Worm (Caenorhabditis elegans) whole organism, late embryonic: ENCODE data around the gene F49F1.4.

Experiments used
- ceh-19 ChIP-seq: fragments of 200-800 bp; sonication (Bioruptor generic); optimal IDR thresholded peaks from 2 replicates; lab custom pipeline; 2018; ENCODE audit warnings: mild to moderate bottlenecking, missing genetic modification characterization, missing compliant biosample characterization
- ceh-45 ChIP-seq: fragments of 200-800 bp; sonication (Bioruptor generic); IDR thresholded peaks from 2 replicates; pipeline ENCODE4 v1.3.6; 2022; ENCODE audit warnings: missing genetic modification reagents, missing genetic modification characterization, missing compliant biosample characterization
- dve-1 ChIP-seq: sonication (generic microtip); optimal IDR thresholded peaks from 2 replicates; lab custom pipeline; 2017; ENCODE audit warnings: antibody characterized with exemption, mild to moderate bottlenecking, missing genetic modification characterization, missing compliant biosample characterization
- elt-2 ChIP-seq: sonication (generic microtip); optimal IDR thresholded peaks from 2 replicates; lab custom pipeline; 2016; ENCODE audit warnings: missing genetic modification reagents, missing genetic modification characterization, missing compliant biosample characterization
- hlh-15 ChIP-seq: sonication (generic microtip); optimal IDR thresholded peaks from 2 replicates; lab custom pipeline; 2016; ENCODE audit warnings: missing genetic modification characterization, missing compliant biosample characterization
- nhr-11 ChIP-seq: fragments of 150-350 bp; optimal IDR thresholded peaks from 2 replicates; lab custom pipeline; 2014; ENCODE audit warnings: missing biosample characterization, missing genetic modification characterization
- pha-2 ChIP-seq: sonication (generic microtip); optimal IDR thresholded peaks from 2 replicates; lab custom pipeline; 2017; ENCODE audit warnings: mild to moderate bottlenecking, missing genetic modification characterization, missing compliant biosample characterization
- pha-4 ChIP-seq: fragments of 150-350 bp; optimal IDR thresholded peaks from 2 replicates; lab custom pipeline; 2018; ENCODE audit warnings: missing biosample characterization, missing genetic modification reagents, missing genetic modification characterization
- sox-2 ChIP-seq: fragments of 200-800 bp; sonication (Bioruptor generic); IDR thresholded peaks from 2 replicates; pipeline ENCODE4 v1.3.6; 2022; ENCODE audit warnings: missing genetic modification reagents, missing genetic modification characterization, missing compliant biosample characterization
- zip-5 ChIP-seq: sonication (generic microtip); optimal IDR thresholded peaks from 2 replicates; lab custom pipeline; 2016; ENCODE audit warnings: missing genetic modification characterization, missing compliant biosample characterization

DNA sequence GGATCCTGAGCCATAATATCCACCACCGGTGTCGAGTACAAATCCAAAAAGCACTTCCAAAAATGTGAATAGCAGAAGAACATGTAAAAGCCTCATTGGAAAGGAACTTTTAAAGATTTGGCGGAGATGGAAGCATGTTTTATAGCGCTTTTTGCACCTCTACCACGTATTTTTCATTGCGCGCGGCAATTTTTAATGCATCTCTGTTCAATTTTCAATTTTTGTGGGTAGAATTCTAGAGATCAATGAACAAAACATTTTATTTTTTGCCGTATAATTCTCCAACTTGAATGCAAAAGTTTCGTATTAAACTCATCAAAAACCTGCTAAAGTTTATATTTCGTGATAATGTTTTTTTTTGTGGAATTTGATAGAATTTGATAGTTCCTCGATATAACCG is 21.9 kb upstream of the F49F1.4 start, which contains the start of gene F49F1.9:
- TF ChIP-seq pha-2 (tag; lab: Kevin White, UChicago) = no peak
- no peak for TF ChIP-seq elt-2 (tag; lab: Kevin White, UChicago)
- no peak for TF ChIP-seq ceh-45 (GFP tag; lab: Robert Waterston, UW)
- TF ChIP-seq zip-5 (tag; lab: Kevin White, UChicago) = no peak
- no peak for TF ChIP-seq sox-2
- TF ChIP-seq ceh-19 (GFP tag; lab: Kevin White, UChicago) = no peak
- no peak for TF ChIP-seq pha-4 (tag; lab: Kevin White, UChicago)
- no peak for TF ChIP-seq nhr-11 (tag; lab: Kevin White, UChicago)
- TF ChIP-seq dve-1 (tag; lab: Kevin White, UChicago) = no peak
- TF ChIP-seq hlh-15 = no peak
